Fruit fly (Drosophila melanogaster) whole organism, pupa: ENCODE data around the gene CG31683.
A peak's percentile ranks its signal among the peaks of the same experiment; 100 is the strongest.

Source experiments
- CG10348 ChIP-seq: fragments of 200-800 bp; sonication (Bioruptor generic); IDR thresholded peaks from 2 replicates; pipeline ENCODE4 v1.3.6; 2022; ENCODE audit warnings: missing biosample characterization, missing genetic modification characterization
- CG13204 ChIP-seq: fragments of 200-800 bp; sonication (Bioruptor generic); optimal IDR thresholded peaks from 2 replicates; lab custom pipeline; 2018; ENCODE audit warnings: missing biosample characterization, mild to moderate bottlenecking, missing genetic modification characterization, moderate library complexity
- CG14655 ChIP-seq: fragments of 200-800 bp; sonication (Bioruptor generic); optimal IDR thresholded peaks from 3 replicates; lab custom pipeline; 2017; ENCODE audit warnings: mild to moderate bottlenecking, missing biosample characterization, missing genetic modification reagents, missing genetic modification characterization
- CG15710 ChIP-seq: fragments of 200-800 bp; sonication (Bioruptor generic); optimal IDR thresholded peaks from 2 replicates; lab custom pipeline; 2018; ENCODE audit warnings: missing biosample characterization, mild to moderate bottlenecking, missing genetic modification characterization, moderate library complexity
- CG4496 ChIP-seq: fragments of 200-800 bp; sonication (Bioruptor generic); IDR thresholded peaks from 3 replicates; pipeline ENCODE4 v1.3.6; 2022; ENCODE audit warnings: missing biosample characterization, missing genetic modification characterization
- EcR ChIP-seq: fragments of 200-800 bp; sonication (Bioruptor generic); optimal IDR thresholded peaks from 3 replicates; lab custom pipeline; 2019; ENCODE audit warnings: missing biosample characterization, missing genetic modification characterization, mild to moderate bottlenecking, moderate library complexity, missing genetic modification reagents
- Pif1B ChIP-seq: fragments of 200-800 bp; sonication (Bioruptor generic); optimal IDR thresholded peaks from 3 replicates; lab custom pipeline; 2016; ENCODE audit warnings: missing biosample characterization, missing genetic modification characterization
- Snoo ChIP-seq: fragments of 200-800 bp; sonication (Bioruptor generic); optimal IDR thresholded peaks from 3 replicates; lab custom pipeline; 2017; ENCODE audit warnings: missing biosample characterization, mild to moderate bottlenecking, missing genetic modification characterization, inconsistent platforms

DNA sequence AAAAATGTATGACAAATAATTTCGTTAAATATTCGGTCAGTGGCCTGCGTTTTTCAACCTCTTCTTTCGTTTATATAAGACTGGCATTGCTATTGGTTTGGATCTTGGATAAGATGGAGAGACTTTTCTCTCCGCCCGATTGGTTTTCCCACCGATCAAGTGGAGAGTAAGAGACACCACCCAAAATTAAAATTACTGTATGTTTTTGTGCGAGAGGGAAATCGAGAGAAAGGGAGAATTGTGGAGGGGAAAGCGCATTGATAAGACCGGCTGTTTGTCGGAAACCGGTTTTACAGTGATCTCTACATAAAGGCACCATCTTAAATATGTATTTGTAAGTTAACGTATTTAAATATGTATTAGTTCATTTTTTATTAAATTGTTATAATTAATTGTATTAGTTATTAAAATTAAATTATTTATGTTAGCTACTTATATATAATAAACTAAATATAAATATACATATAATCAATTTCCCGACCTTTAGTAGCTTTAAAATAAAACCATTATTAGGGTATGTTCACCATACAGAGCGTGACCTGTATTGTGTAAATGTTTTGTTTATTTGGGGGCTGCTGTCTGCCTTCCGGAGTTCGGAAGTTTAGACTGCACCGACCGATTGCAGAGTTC lies 44.8 kb upstream of the CG31683 start, which contains the start of gene CG34007:
- TF ChIP-seq CG10348 (GFP tag; lab: Robert Waterston, UW): no peak
- peak; percentile 69 for TF ChIP-seq CG14655
- TF ChIP-seq EcR (GFP tag; lab: Kevin White, UChicago): no peak
- TF ChIP-seq CG13204 (GFP tag; lab: Kevin White, UChicago): no peak
- no peak for TF ChIP-seq Pif1B (GFP tag; lab: Kevin White, UChicago)
- TF ChIP-seq CG15710 (tag; lab: Kevin White, UChicago): peak; percentile 29
- TF ChIP-seq Snoo (tag; lab: Kevin White, UChicago): no peak
- TF ChIP-seq CG4496 (GFP tag; lab: Robert Waterston, UW): no peak
